Worm (Caenorhabditis elegans) whole organism, mixed stage, embryonic: Measurements from ENCODE around the gene Y69E1A.5.

Source experiments
- M03D4.4 ChIP-seq: sonication (generic microtip); optimal IDR thresholded peaks from 2 replicates; lab custom pipeline; 2017; ENCODE audit warnings: mild to moderate bottlenecking, missing genetic modification characterization, missing compliant biosample characterization
- bed-3 ChIP-seq: fragments of 200-800 bp; sonication (Bioruptor generic); optimal IDR thresholded peaks from 3 replicates; lab custom pipeline; 2018; ENCODE audit warnings: mild to moderate bottlenecking, missing genetic modification characterization, moderate library complexity, missing compliant biosample characterization
- blmp-1 ChIP-seq: fragments of 150-350 bp; optimal IDR thresholded peaks from 2 replicates; lab custom pipeline; 2014; ENCODE audit warnings: missing biosample characterization, missing genetic modification characterization
- ceh-39 ChIP-seq: fragments of 150-350 bp; optimal IDR thresholded peaks from 2 replicates; lab custom pipeline; 2014; ENCODE audit warnings: missing biosample characterization, missing genetic modification characterization
- ceh-43 ChIP-seq: fragments of 200-800 bp; sonication (Bioruptor generic); optimal IDR thresholded peaks from 2 replicates; lab custom pipeline; 2018; ENCODE audit warnings: mild to moderate bottlenecking, missing genetic modification characterization, moderate library complexity, missing compliant biosample characterization
- ceh-83 ChIP-seq: fragments of 200-800 bp; sonication (Bioruptor generic); optimal IDR thresholded peaks from 2 replicates; lab custom pipeline; 2018; ENCODE audit warnings: mild to moderate bottlenecking, missing genetic modification characterization, missing compliant biosample characterization
- ces-1 ChIP-seq: fragments of 150-350 bp; optimal IDR thresholded peaks from 2 replicates; lab custom pipeline; 2014; ENCODE audit warnings: missing biosample characterization, missing genetic modification reagents, missing genetic modification characterization
- cnd-1 ChIP-seq: fragments of 200-800 bp; sonication (Bioruptor generic); optimal IDR thresholded peaks from 2 replicates; lab custom pipeline; 2018; ENCODE audit warnings: mild to moderate bottlenecking, missing genetic modification characterization, missing compliant biosample characterization
- drap-1 ChIP-seq: fragments of 200-800 bp; sonication (Bioruptor generic); optimal IDR thresholded peaks from 3 replicates; lab custom pipeline; 2018; ENCODE audit warnings: mild to moderate bottlenecking, missing genetic modification characterization, missing compliant biosample characterization
- elt-1 ChIP-seq: sonication (generic microtip); optimal IDR thresholded peaks from 2 replicates; lab custom pipeline; 2017; ENCODE audit warnings: missing genetic modification characterization, mild to moderate bottlenecking, missing compliant biosample characterization, antibody characterized with exemption, moderate library complexity, borderline replicate concordance; ENCODE audit not compliant: insufficient read depth
- elt-3 ChIP-seq: fragments of 150-350 bp; optimal IDR thresholded peaks from 2 replicates; lab custom pipeline; 2014; ENCODE audit warnings: missing biosample characterization, missing genetic modification characterization
- flh-1 ChIP-seq: fragments of 200-800 bp; sonication (Bioruptor generic); optimal IDR thresholded peaks from 2 replicates; lab custom pipeline; 2018; ENCODE audit warnings: mild to moderate bottlenecking, missing genetic modification characterization, moderate library complexity, missing compliant biosample characterization
- ham-2 ChIP-seq: fragments of 200-800 bp; sonication (Bioruptor generic); optimal IDR thresholded peaks from 2 replicates; lab custom pipeline; 2018; ENCODE audit warnings: mild to moderate bottlenecking, missing genetic modification characterization, missing compliant biosample characterization
- hlh-1 ChIP-seq: fragments of 150-350 bp; optimal IDR thresholded peaks from 2 replicates; lab custom pipeline; 2014; ENCODE audit warnings: missing biosample characterization, missing genetic modification reagents, missing genetic modification characterization
- lin-13 ChIP-seq: fragments of 150-350 bp; optimal IDR thresholded peaks from 2 replicates; lab custom pipeline; 2014; ENCODE audit warnings: missing biosample characterization, missing genetic modification characterization
- lin-32 ChIP-seq: fragments of 200-800 bp; sonication (Bioruptor generic); optimal IDR thresholded peaks from 2 replicates; lab custom pipeline; 2018; ENCODE audit warnings: mild to moderate bottlenecking, missing genetic modification characterization, missing compliant biosample characterization
- lsy-2 ChIP-seq: fragments of 150-350 bp; optimal IDR thresholded peaks from 2 replicates; lab custom pipeline; 2014; ENCODE audit warnings: missing biosample characterization, missing genetic modification characterization
- mab-5 ChIP-seq: fragments of 150-350 bp; optimal IDR thresholded peaks from 2 replicates; lab custom pipeline; 2014; ENCODE audit warnings: missing biosample characterization, missing genetic modification characterization
- mep-1 ChIP-seq: fragments of 150-350 bp; optimal IDR thresholded peaks from 2 replicates; lab custom pipeline; 2017; ENCODE audit warnings: missing biosample characterization, missing genetic modification reagents, missing genetic modification characterization, inconsistent platforms
- mls-2 ChIP-seq: sonication (generic microtip); optimal IDR thresholded peaks from 2 replicates; lab custom pipeline; 2016; ENCODE audit warnings: mild to moderate bottlenecking, missing genetic modification characterization, moderate library complexity, missing compliant biosample characterization
- nhr-12 ChIP-seq: fragments of 150-350 bp; optimal IDR thresholded peaks from 2 replicates; lab custom pipeline; 2014; ENCODE audit warnings: missing biosample characterization, missing genetic modification characterization
- nhr-2 ChIP-seq: fragments of 150-350 bp; optimal IDR thresholded peaks from 2 replicates; lab custom pipeline; 2014; ENCODE audit warnings: missing biosample characterization, missing genetic modification characterization
- nhr-237 ChIP-seq: fragments of 150-350 bp; optimal IDR thresholded peaks from 2 replicates; lab custom pipeline; 2014; ENCODE audit warnings: missing biosample characterization, missing genetic modification characterization
- nhr-28 ChIP-seq: fragments of 150-350 bp; optimal IDR thresholded peaks from 2 replicates; lab custom pipeline; 2014; ENCODE audit warnings: missing biosample characterization, missing genetic modification characterization
- nhr-76 ChIP-seq: sonication (generic microtip); optimal IDR thresholded peaks from 2 replicates; lab custom pipeline; 2017; ENCODE audit warnings: missing biosample characterization, missing genetic modification characterization
- pha-4 ChIP-seq: fragments of 150-350 bp; optimal IDR thresholded peaks from 2 replicates; lab custom pipeline; 2018; ENCODE audit warnings: missing biosample characterization, missing genetic modification reagents, missing genetic modification characterization
- sem-2 ChIP-seq: fragments of 200-800 bp; sonication (Bioruptor generic); optimal IDR thresholded peaks from 2 replicates; lab custom pipeline; 2018; ENCODE audit warnings: mild to moderate bottlenecking, missing genetic modification characterization, missing compliant biosample characterization
- snpc-4 ChIP-seq: fragments of 150-350 bp; optimal IDR thresholded peaks from 2 replicates; lab custom pipeline; 2014; ENCODE audit warnings: missing biosample characterization, missing genetic modification characterization
- sptf-1 ChIP-seq: sonication (generic microtip); optimal IDR thresholded peaks from 2 replicates; lab custom pipeline; 2017; ENCODE audit warnings: mild to moderate bottlenecking, missing genetic modification characterization, moderate library complexity, missing compliant biosample characterization
- tbx-8 ChIP-seq: fragments of 200-800 bp; sonication (Bioruptor generic); optimal IDR thresholded peaks from 2 replicates; lab custom pipeline; 2018; ENCODE audit warnings: mild to moderate bottlenecking, missing genetic modification characterization, moderate library complexity, missing compliant biosample characterization
- unc-120 ChIP-seq: sonication (generic microtip); optimal IDR thresholded peaks from 2 replicates; lab custom pipeline; 2017; ENCODE audit warnings: missing genetic modification characterization, missing compliant biosample characterization; ENCODE audit not compliant: poor library complexity, severe bottlenecking
- unc-39 ChIP-seq: fragments of 150-350 bp; optimal IDR thresholded peaks from 2 replicates; lab custom pipeline; 2014; ENCODE audit warnings: missing biosample characterization, missing genetic modification characterization
- unc-62 ChIP-seq: fragments of 150-350 bp; optimal IDR thresholded peaks from 2 replicates; lab custom pipeline; 2014; ENCODE audit warnings: missing biosample characterization, missing genetic modification reagents, missing genetic modification characterization
- zip-8 ChIP-seq: fragments of 150-350 bp; optimal IDR thresholded peaks from 2 replicates; lab custom pipeline; 2014; ENCODE audit warnings: missing biosample characterization, missing genetic modification characterization
- ztf-11 ChIP-seq: fragments of 150-350 bp; optimal IDR thresholded peaks from 2 replicates; lab custom pipeline; 2014; ENCODE audit warnings: missing biosample characterization, missing genetic modification characterization

The Y69E1A.5 gene

ce11 chrIV:10919770-10920169 is 37.7 kb downstream of the Y69E1A.5 start, which contains the start of gene rbr-2:
Gene rbr-2 (plus strand): TSS chrIV:10920070.
- TF ChIP-seq nhr-28 (no peak), nhr-237 (tag; lab: Kevin White, UChicago) (no peak), bed-3 (GFP tag; lab: Kevin White, UChicago) (no peak), hlh-1 (tag; lab: Kevin White, UChicago) (no peak), nhr-76 (no peak), snpc-4 (tag; lab: Kevin White, UChicago) (no peak), lin-13 (tag; lab: Kevin White, UChicago) (no peak), zip-8 (tag; lab: Kevin White, UChicago) (no peak), elt-1 (no peak), cnd-1 (tag; lab: Kevin White, UChicago) (no peak)
- TF ChIP-seq, all 35 proteins: peak for 0

ce11 chrIV:10918877-10919560 is 38.4 kb downstream of the Y69E1A.5 start:
- TF ChIP-seq tbx-8 (GFP tag; lab: Kevin White, UChicago): no peak
- TF ChIP-seq pha-4: peak; percentile 39
- TF ChIP-seq sptf-1: no peak
- TF ChIP-seq ham-2 (GFP tag; lab: Kevin White, UChicago): no peak
- peak; percentile 79 for TF ChIP-seq ces-1 (GFP tag; lab: Kevin White, UChicago)
- no peak for TF ChIP-seq lin-32 (GFP tag; lab: Kevin White, UChicago)
- TF ChIP-seq flh-1 (GFP tag; lab: Kevin White, UChicago): no peak
- TF ChIP-seq unc-62 (GFP tag; lab: Kevin White, UChicago): peak; percentile 14
- peak; percentile 30 for TF ChIP-seq M03D4.4 (tag; lab: Kevin White, UChicago)
- TF ChIP-seq lin-13 (tag; lab: Kevin White, UChicago): no peak
- peak; percentile 45 for TF ChIP-seq hlh-1 (tag; lab: Kevin White, UChicago)
- no peak for TF ChIP-seq ceh-43 (GFP tag; lab: Kevin White, UChicago)
- TF ChIP-seq sem-2 (GFP tag; lab: Kevin White, UChicago): no peak
- no peak for TF ChIP-seq nhr-12 (tag; lab: Kevin White, UChicago)
- TF ChIP-seq unc-39: no peak
- TF ChIP-seq mab-5 (tag; lab: Kevin White, UChicago): no peak
- peak; percentile 40 for TF ChIP-seq mep-1 (tag; lab: Kevin White, UChicago)
- TF ChIP-seq drap-1 (GFP tag; lab: Kevin White, UChicago): no peak
- TF ChIP-seq nhr-28: no peak
- peak; percentile 27 for TF ChIP-seq elt-1
- peak; percentile 21 for TF ChIP-seq lsy-2
- TF ChIP-seq blmp-1 (tag; lab: Kevin White, UChicago): no peak
- TF ChIP-seq mls-2 (tag; lab: Kevin White, UChicago): peak; percentile 48
- TF ChIP-seq cnd-1 (tag; lab: Kevin White, UChicago): no peak
- peak; percentile 32 for TF ChIP-seq ceh-39 (tag; lab: Kevin White, UChicago)
- TF ChIP-seq unc-120 (tag; lab: Kevin White, UChicago): peak; percentile 13
- TF ChIP-seq nhr-2: no peak
- no peak for TF ChIP-seq elt-3 (tag; lab: Kevin White, UChicago)
- TF ChIP-seq snpc-4 (tag; lab: Kevin White, UChicago): no peak
- TF ChIP-seq zip-8 (tag; lab: Kevin White, UChicago): no peak
- TF ChIP-seq bed-3 (GFP tag; lab: Kevin White, UChicago): no peak
- peak; percentile 20 for TF ChIP-seq nhr-237 (tag; lab: Kevin White, UChicago)

- TF ChIP-seq unc-39 (no peak), ztf-11 (tag; lab: Kevin White, UChicago) (no peak), lin-13 (tag; lab: Kevin White, UChicago) (no peak), unc-120 (tag; lab: Kevin White, UChicago) (no peak), blmp-1 (tag; lab: Kevin White, UChicago) (no peak), lin-32 (GFP tag; lab: Kevin White, UChicago) (no peak), elt-3 (tag; lab: Kevin White, UChicago) (no peak), ceh-83 (GFP tag; lab: Kevin White, UChicago) (no peak), ces-1 (GFP tag; lab: Kevin White, UChicago) (no peak), nhr-12 (tag; lab: Kevin White, UChicago) (no peak)
- TF ChIP-seq, all 35 proteins: peak for 0
Observed at ce11 chrIV:10916134-10916533, 41.3 kb downstream of the Y69E1A.5 start.
